Worm (Caenorhabditis elegans) whole organism, early embryonic: ENCODE measurements around the gene C17C3.24.

Source experiments
- B0310.2 ChIP-seq: sonication (generic microtip); optimal IDR thresholded peaks from 2 replicates; lab custom pipeline; 2016; ENCODE audit warnings: mild to moderate bottlenecking, missing genetic modification characterization, missing compliant biosample characterization
- ama-1 ChIP-seq: fragments of 150-350 bp; optimal IDR thresholded peaks from 2 replicates; lab custom pipeline; 2014
- ceh-13 ChIP-seq: fragments of 200-800 bp; sonication (Bioruptor generic); optimal IDR thresholded peaks from 2 replicates; lab custom pipeline; 2018; ENCODE audit warnings: mild to moderate bottlenecking, missing genetic modification characterization, missing compliant biosample characterization
- tbx-11 ChIP-seq: fragments of 200-800 bp; sonication (Bioruptor generic); IDR thresholded peaks from 2 replicates; pipeline ENCODE4 v1.3.6; 2022; ENCODE audit warnings: missing genetic modification characterization, missing compliant biosample characterization

DNA sequence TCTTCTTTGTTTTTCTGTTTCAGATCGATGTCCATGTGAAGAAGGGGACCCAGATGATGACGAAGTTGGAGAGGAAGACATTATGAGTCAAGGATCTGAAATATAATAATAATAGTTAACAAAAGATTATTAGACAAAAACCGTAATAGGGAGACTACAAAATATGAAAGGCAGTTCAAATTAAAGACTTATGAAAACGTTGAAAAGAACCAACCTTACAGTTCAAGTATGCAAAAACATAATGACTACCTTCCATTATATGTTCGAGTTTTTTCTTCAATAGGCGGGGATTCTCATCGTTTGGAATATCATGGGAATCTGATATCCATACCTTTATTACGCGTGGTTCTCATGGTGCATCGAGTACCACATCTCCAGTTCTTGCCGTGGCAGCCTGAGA, 7.9 kb downstream of the C17C3.24 start, which contains the start of gene hlh-26:
- TF ChIP-seq tbx-11 = no peak
- no peak for TF ChIP-seq ceh-13 (GFP tag; lab: Kevin White, UChicago)
- TF ChIP-seq ama-1 (lab: Kevin White, UChicago) = no peak
- no peak for TF ChIP-seq B0310.2 (tag; lab: Kevin White, UChicago)
